Worm (Caenorhabditis elegans): Measurements from ENCODE around the gene B0222.5.

The B0222.5 gene

ce11 chrV:9154772-9155171 lies at the start of gene B0222.5:
Gene B0222.5 (minus strand): TSS chrV:9154872.
- TF ChIP-seq sea-2 (GFP tag; IDR thresholded peaks at IDR 0.05) (no peak), B0019.2 (GFP tag; conservative IDR thresholded peaks at IDR 0.05) (no peak), lin-35 (GFP tag; optimal IDR thresholded peaks at IDR 0.05) (no peak), zfh-2 (GFP tag; conservative IDR thresholded peaks at IDR 0.05) (no peak), mcd-1 (GFP tag; IDR thresholded peaks at IDR 0.05) (no peak), ceh-40 (GFP tag; IDR thresholded peaks at IDR 0.05) (no peak), let-607 (tag; optimal IDR thresholded peaks at IDR 0.05) (no peak), B0336.3 (GFP tag; IDR thresholded peaks at IDR 0.05) (no peak), dpl-1 (GFP tag; optimal IDR thresholded peaks at IDR 0.05) (no peak), atf-7 (tag; optimal IDR thresholded peaks at IDR 0.05) (no peak), ztf-22 (GFP tag; optimal IDR thresholded peaks at IDR 0.05) (no peak), sdz-38 (tag; optimal IDR thresholded peaks at IDR 0.05) (no peak)

- TF ChIP-seq madf-3 (GFP tag; IDR thresholded peaks at IDR 0.05): no peak
- no peak for TF ChIP-seq mxl-1 (tag; optimal IDR thresholded peaks at IDR 0.05)
- TF ChIP-seq snpc-1.3 (tag; optimal IDR thresholded peaks at IDR 0.05; ENCODE audit: insufficient read depth): no peak
- TF ChIP-seq nhr-120 (GFP tag; IDR thresholded peaks at IDR 0.05): no peak
- peak; percentile 73 for TF ChIP-seq nhr-80 (tag; optimal IDR thresholded peaks at IDR 0.05)
Observed at ce11 chrV:9202710-9203109, 48.0 kb upstream of the B0222.5 start, which contains the start of gene asp-2. Gene asp-2 (plus strand): TSS chrV:9203077.

ce11 chrV:9198887-9199286 lies 44.2 kb upstream of the B0222.5 start, which contains the start of gene str-177:
Gene str-177 (minus strand): TSS chrV:9198987.
- TF ChIP-seq B0261.1 (tag; optimal IDR thresholded peaks at IDR 0.05): no peak
- no peak for TF ChIP-seq egrh-3 (GFP tag; IDR thresholded peaks at IDR 0.05)
- no peak for TF ChIP-seq nfyb-1 (GFP tag; IDR thresholded peaks at IDR 0.05)
- TF ChIP-seq ztf-3 (GFP tag; optimal IDR thresholded peaks at IDR 0.05): no peak
- TF ChIP-seq ztf-28 (GFP tag; IDR thresholded peaks at IDR 0.05): no peak
- no peak for TF ChIP-seq F55B11.4 (tag; optimal IDR thresholded peaks at IDR 0.05; ENCODE audit: borderline replicate concordance, insufficient read depth)
- TF ChIP-seq snpc-4 (GFP tag; optimal IDR thresholded peaks at IDR 0.05): no peak
- no peak for TF ChIP-seq snpc-4 (tag; optimal IDR thresholded peaks at IDR 0.05)
- no peak for TF ChIP-seq tlf-1 (GFP tag; optimal IDR thresholded peaks at IDR 0.05)
- no peak for TF ChIP-seq athp-1 (tag; optimal IDR thresholded peaks at IDR 0.05)
- no peak for TF ChIP-seq let-607 (tag; optimal IDR thresholded peaks at IDR 0.05)

- TF ChIP-seq snpc-1.1 (tag; optimal IDR thresholded peaks at IDR 0.05; ENCODE audit: insufficient read depth): no peak
- TF ChIP-seq bed-1 (GFP tag; IDR thresholded peaks at IDR 0.05): no peak
- TF ChIP-seq nhr-27 (tag; optimal IDR thresholded peaks at IDR 0.05): no peak
- peak; percentile 19 for TF ChIP-seq nhr-80 (tag; optimal IDR thresholded peaks at IDR 0.05)
- no peak for TF ChIP-seq let-526 (GFP tag; IDR thresholded peaks at IDR 0.05)
Observed at ce11 chrV:9197121-9197520, 42.4 kb upstream of the B0222.5 start, which contains the start of gene C24B5.4. Gene C24B5.4 (minus strand): TSS chrV:9197326.

- TF ChIP-seq sea-2 (GFP tag; IDR thresholded peaks at IDR 0.05) (no peak), die-1 (tag; optimal IDR thresholded peaks at IDR 0.05) (no peak), F57C9.4 (tag; optimal IDR thresholded peaks at IDR 0.05) (no peak), ztf-26 (tag; optimal IDR thresholded peaks at IDR 0.05) (no peak), hlh-26 (GFP tag; conservative IDR thresholded peaks at IDR 0.05) (no peak), B0035.1 (tag; optimal IDR thresholded peaks at IDR 0.05) (no peak), lag-1 (GFP tag; IDR thresholded peaks at IDR 0.05) (no peak), B0019.2 (GFP tag; conservative IDR thresholded peaks at IDR 0.05) (no peak), ekl-4 (GFP tag; IDR thresholded peaks at IDR 0.05) (no peak)
Observed at ce11 chrV:9194055-9194454, 39.4 kb upstream of the B0222.5 start.
